Fruit fly (Drosophila melanogaster) whole organism, pupa: ENCODE results near the gene CG31287.

Experiments used
- CG10348 ChIP-seq: fragments of 200-800 bp; sonication (Bioruptor generic); IDR thresholded peaks from 2 replicates; pipeline ENCODE4 v1.3.6; 2022; ENCODE audit warnings: missing biosample characterization, missing genetic modification characterization
- CG12605 ChIP-seq: fragments of 200-800 bp; sonication (Bioruptor generic); IDR thresholded peaks from 2 replicates; pipeline ENCODE4 v1.3.6; 2022; ENCODE audit warnings: missing biosample characterization, missing genetic modification characterization
- CG13204 ChIP-seq: fragments of 200-800 bp; sonication (Bioruptor generic); optimal IDR thresholded peaks from 2 replicates; lab custom pipeline; 2018; ENCODE audit warnings: missing biosample characterization, mild to moderate bottlenecking, missing genetic modification characterization, moderate library complexity
- CG14655 ChIP-seq: fragments of 200-800 bp; sonication (Bioruptor generic); optimal IDR thresholded peaks from 3 replicates; lab custom pipeline; 2017; ENCODE audit warnings: mild to moderate bottlenecking, missing biosample characterization, missing genetic modification reagents, missing genetic modification characterization
- CG15710 ChIP-seq: fragments of 200-800 bp; sonication (Bioruptor generic); optimal IDR thresholded peaks from 2 replicates; lab custom pipeline; 2018; ENCODE audit warnings: missing biosample characterization, mild to moderate bottlenecking, missing genetic modification characterization, moderate library complexity
- CG17806 ChIP-seq: fragments of 200-800 bp; sonication (Bioruptor generic); optimal IDR thresholded peaks from 2 replicates; lab custom pipeline; 2018; ENCODE audit warnings: missing biosample characterization, mild to moderate bottlenecking, missing genetic modification characterization, moderate library complexity
- CG32121 ChIP-seq: fragments of 200-800 bp; sonication (Bioruptor generic); IDR thresholded peaks from 2 replicates; pipeline ENCODE4 v1.3.6; 2022; ENCODE audit warnings: missing biosample characterization, missing genetic modification characterization
- CG34367 ChIP-seq: fragments of 200-800 bp; sonication (Bioruptor generic); optimal IDR thresholded peaks from 2 replicates; lab custom pipeline; 2018; ENCODE audit warnings: missing biosample characterization, mild to moderate bottlenecking, missing genetic modification characterization
- CG4496 ChIP-seq: fragments of 200-800 bp; sonication (Bioruptor generic); IDR thresholded peaks from 3 replicates; pipeline ENCODE4 v1.3.6; 2022; ENCODE audit warnings: missing biosample characterization, missing genetic modification characterization
- CG8159 ChIP-seq: fragments of 200-800 bp; sonication (Bioruptor generic); optimal IDR thresholded peaks from 3 replicates; lab custom pipeline; 2018; ENCODE audit warnings: missing biosample characterization, mild to moderate bottlenecking, missing genetic modification characterization, moderate library complexity
- CG8301 ChIP-seq: fragments of 200-800 bp; sonication (Bioruptor generic); optimal IDR thresholded peaks from 2 replicates; lab custom pipeline; 2018; ENCODE audit warnings: missing biosample characterization, mild to moderate bottlenecking, missing genetic modification characterization
- CG9948 ChIP-seq: fragments of 200-800 bp; sonication (Bioruptor generic); optimal IDR thresholded peaks from 2 replicates; lab custom pipeline; 2018; ENCODE audit warnings: missing biosample characterization, mild to moderate bottlenecking, missing genetic modification characterization, moderate library complexity
- D1 ChIP-seq: fragments of 200-800 bp; sonication (Bioruptor generic); optimal IDR thresholded peaks from 2 replicates; lab custom pipeline; 2018; ENCODE audit warnings: missing biosample characterization, mild to moderate bottlenecking, missing genetic modification characterization, moderate library complexity
- EcR ChIP-seq: fragments of 200-800 bp; sonication (Bioruptor generic); optimal IDR thresholded peaks from 3 replicates; lab custom pipeline; 2019; ENCODE audit warnings: missing biosample characterization, missing genetic modification characterization, mild to moderate bottlenecking, moderate library complexity, missing genetic modification reagents
- Ets98B ChIP-seq: fragments of 200-800 bp; sonication (Bioruptor generic); IDR thresholded peaks from 2 replicates; pipeline ENCODE4 v1.3.6; 2022; ENCODE audit warnings: missing biosample characterization, missing genetic modification characterization
- Pif1A ChIP-seq: fragments of 200-800 bp; sonication (Bioruptor generic); optimal IDR thresholded peaks from 3 replicates; lab custom pipeline; 2016; ENCODE audit warnings: missing biosample characterization, missing genetic modification characterization
- Pif1B ChIP-seq: fragments of 200-800 bp; sonication (Bioruptor generic); optimal IDR thresholded peaks from 3 replicates; lab custom pipeline; 2016; ENCODE audit warnings: missing biosample characterization, missing genetic modification characterization
- Snoo ChIP-seq: fragments of 200-800 bp; sonication (Bioruptor generic); optimal IDR thresholded peaks from 3 replicates; lab custom pipeline; 2017; ENCODE audit warnings: missing biosample characterization, mild to moderate bottlenecking, missing genetic modification characterization, inconsistent platforms
- fd96Ca ChIP-seq: fragments of 200-800 bp; sonication (Bioruptor generic); IDR thresholded peaks from 3 replicates; pipeline ENCODE4 v1.3.6; 2022; ENCODE audit warnings: missing biosample characterization, missing genetic modification characterization
- gl ChIP-seq: fragments of 200-800 bp; sonication (Bioruptor generic); optimal IDR thresholded peaks from 2 replicates; lab custom pipeline; 2018; ENCODE audit warnings: missing biosample characterization, mild to moderate bottlenecking, missing genetic modification characterization
- rn ChIP-seq: fragments of 200-800 bp; sonication (Bioruptor generic); IDR thresholded peaks from 2 replicates; pipeline ENCODE4 v1.3.6; 2022; ENCODE audit warnings: missing biosample characterization, missing genetic modification characterization

Gene CG31287

DNA sequence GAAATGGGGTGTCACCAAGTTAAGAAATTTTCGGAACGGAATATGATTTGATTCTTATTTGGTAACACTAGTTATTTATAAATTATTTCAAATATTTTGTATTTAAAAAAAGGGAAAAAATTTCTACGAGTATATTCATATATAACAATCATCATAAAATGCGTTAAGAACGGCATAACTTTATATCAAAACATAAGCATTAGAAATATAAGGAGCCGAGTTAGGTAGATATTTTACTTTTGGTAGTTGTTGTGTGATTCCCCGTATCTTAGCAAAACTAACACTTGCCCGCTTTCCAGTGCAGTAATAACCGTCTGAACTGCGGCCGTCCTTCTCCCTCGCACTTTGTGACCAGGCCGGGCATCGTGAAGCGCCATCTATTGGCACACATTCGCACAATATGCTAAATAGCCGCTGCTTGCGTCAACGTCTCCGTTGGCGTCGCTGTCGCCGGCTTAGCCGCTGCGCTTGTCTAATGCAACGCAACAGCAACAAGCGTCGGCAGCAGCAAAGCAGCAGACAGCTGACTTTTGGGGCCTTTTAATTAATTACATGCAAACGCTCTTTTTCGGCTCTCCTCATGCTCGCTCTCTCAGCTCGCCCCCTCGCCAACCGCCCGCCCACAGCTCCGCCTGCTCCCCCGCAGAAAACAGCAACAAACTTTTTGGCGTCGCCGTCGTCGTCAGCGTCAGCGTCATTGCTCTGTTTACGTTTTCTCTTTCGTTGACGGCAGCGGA, 41.2 kb downstream of the CG31287 start:
- TF ChIP-seq CG15710 (tag; lab: Kevin White, UChicago) (peak; percentile 12), CG4496 (0 out of 3 replicates have a peak, but pooled peaks have one; percentile 8), CG17806 (tag; lab: Kevin White, UChicago) (no peak), fd96Ca (GFP tag; lab: Robert Waterston, UW) (peak; percentile 35; the same call in 1 of the 3 replicates), CG8301 (tag; lab: Kevin White, UChicago) (peak; percentile 26), Ets98B (GFP tag; lab: Robert Waterston, UW) (no peak; the same call in 1 of the 2 replicates), CG9948 (tag; lab: Kevin White, UChicago) (peak; percentile 11), Pif1A (peak; percentile 4), CG14655 (peak; percentile 55), CG13204 (GFP tag; lab: Kevin White, UChicago) (peak; percentile 18), CG32121 (GFP tag; lab: Robert Waterston, UW) (no peak; the same call in 1 of the 2 replicates)

dm6 chr3R:16245298-16246098, 42.3 kb downstream of the CG31287 start:
- TF ChIP-seq Snoo (tag; lab: Kevin White, UChicago) (no peak), CG13204 (GFP tag; lab: Kevin White, UChicago) (no peak), CG17806 (tag; lab: Kevin White, UChicago) (no peak), Pif1B (GFP tag; lab: Kevin White, UChicago) (no peak), CG8159 (no peak), fd96Ca (GFP tag; lab: Robert Waterston, UW) (no peak), Ets98B (GFP tag; lab: Robert Waterston, UW) (no peak; the same call in 1 of the 2 replicates), gl (tag; lab: Kevin White, UChicago) (no peak), CG10348 (GFP tag; lab: Robert Waterston, UW) (no peak), rn (GFP tag; lab: Robert Waterston, UW) (no peak), CG8301 (tag; lab: Kevin White, UChicago) (no peak), CG32121 (GFP tag; lab: Robert Waterston, UW) (no peak), CG12605 (GFP tag; lab: Robert Waterston, UW) (no peak), CG34367 (tag; lab: Kevin White, UChicago) (no peak), EcR (GFP tag; lab: Kevin White, UChicago) (no peak), Pif1A (no peak), CG4496 (no peak), D1 (tag; lab: Kevin White, UChicago) (no peak), CG9948 (tag; lab: Kevin White, UChicago) (no peak)

DNA sequence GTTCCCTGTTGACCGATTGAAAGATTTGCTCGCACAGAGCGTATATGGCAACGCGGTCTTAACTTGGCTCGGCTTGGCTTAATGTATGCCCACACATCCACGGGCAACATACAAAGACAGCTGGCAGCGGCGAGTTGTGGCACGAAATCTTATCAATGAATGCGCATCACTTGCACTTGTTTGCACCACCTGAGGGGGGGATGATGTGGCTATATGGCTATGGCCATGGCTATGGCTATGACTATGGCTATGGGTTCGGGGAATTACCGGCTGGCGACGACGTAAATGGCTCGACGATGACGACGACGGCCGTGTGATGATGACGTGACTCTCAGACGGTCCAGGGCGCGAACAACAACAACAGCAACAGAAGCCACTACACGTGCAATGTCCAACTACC, 43.9 kb downstream of the CG31287 start:
- TF ChIP-seq CG4496 (no peak), EcR (GFP tag; lab: Kevin White, UChicago) (peak; percentile 31), CG13204 (GFP tag; lab: Kevin White, UChicago) (peak; percentile 26), rn (GFP tag; lab: Robert Waterston, UW) (no peak), CG8301 (tag; lab: Kevin White, UChicago) (no peak)

- TF ChIP-seq fd96Ca (GFP tag; lab: Robert Waterston, UW) = peak; percentile 83
- TF ChIP-seq rn (GFP tag; lab: Robert Waterston, UW) = 0 out of 2 replicates have a peak, but pooled peaks have one; percentile 28
- TF ChIP-seq Ets98B (GFP tag; lab: Robert Waterston, UW) = peak; percentile 75
- TF ChIP-seq Pif1B (GFP tag; lab: Kevin White, UChicago) = peak; percentile 58
- peak; percentile 8 for TF ChIP-seq Snoo (tag; lab: Kevin White, UChicago)
- peak; percentile 73 for TF ChIP-seq gl (tag; lab: Kevin White, UChicago)
- peak; percentile 67 for TF ChIP-seq CG14655
- TF ChIP-seq CG9948 (tag; lab: Kevin White, UChicago) = peak; percentile 61
- no peak for TF ChIP-seq CG10348 (GFP tag; lab: Robert Waterston, UW)
- TF ChIP-seq CG12605 (GFP tag; lab: Robert Waterston, UW) = 0 out of 2 replicates have a peak, but pooled peaks have one; percentile 22
- TF ChIP-seq CG15710 (tag; lab: Kevin White, UChicago) = peak; percentile 57
- TF ChIP-seq CG8301 (tag; lab: Kevin White, UChicago) = peak; percentile 87
- TF ChIP-seq D1 (tag; lab: Kevin White, UChicago) = no peak
- no peak for TF ChIP-seq CG13204 (GFP tag; lab: Kevin White, UChicago)
- TF ChIP-seq Pif1A = peak; percentile 86
- TF ChIP-seq CG17806 (tag; lab: Kevin White, UChicago) = peak; percentile 83
- peak; percentile 40 for TF ChIP-seq CG34367 (tag; lab: Kevin White, UChicago)
- TF ChIP-seq EcR (GFP tag; lab: Kevin White, UChicago) = no peak
- peak; percentile 83 for TF ChIP-seq CG4496
- peak; percentile 94 for TF ChIP-seq CG8159
- TF ChIP-seq CG32121 (GFP tag; lab: Robert Waterston, UW) = peak; percentile 70
Observed at dm6 chr3R:16247609-16248499, 44.7 kb downstream of the CG31287 start.
